Fruit fly (Drosophila melanogaster) whole organism, embryonic: ENCODE results near the gene Tbc1d22.

ENCODE experiments used
- Bdp1 ChIP-seq: fragments of 200-800 bp; sonication (Bioruptor generic); optimal IDR thresholded peaks from 3 replicates; lab custom pipeline; 2016; ENCODE audit warnings: missing biosample characterization, missing genetic modification characterization
- CG12236 ChIP-seq: fragments of 200-800 bp; sonication (Bioruptor generic); optimal IDR thresholded peaks from 2 replicates; lab custom pipeline; 2016; ENCODE audit warnings: missing biosample characterization, missing genetic modification characterization
- CG12391 ChIP-seq: fragments of 200-800 bp; sonication (Bioruptor generic); optimal IDR thresholded peaks from 3 replicates; lab custom pipeline; 2018; ENCODE audit warnings: missing biosample characterization, mild to moderate bottlenecking, missing genetic modification characterization, moderate library complexity
- CG12659 ChIP-seq: fragments of 200-800 bp; sonication (Bioruptor generic); optimal IDR thresholded peaks from 3 replicates; lab custom pipeline; 2017; ENCODE audit warnings: mild to moderate bottlenecking, missing biosample characterization, missing genetic modification reagents, missing genetic modification characterization
- CG1602 ChIP-seq: fragments of 200-800 bp; sonication (Bioruptor generic); optimal IDR thresholded peaks from 3 replicates; lab custom pipeline; 2016; ENCODE audit warnings: missing biosample characterization, missing genetic modification characterization
- CG16813 ChIP-seq: fragments of 200-800 bp; sonication (Bioruptor generic); IDR thresholded peaks from 3 replicates; pipeline ENCODE4 v1.3.6; 2022; ENCODE audit warnings: missing biosample characterization, missing genetic modification characterization; ENCODE audit not compliant: partially characterized antibody
- CG17186 ChIP-seq: fragments of 200-800 bp; sonication (Bioruptor generic); optimal IDR thresholded peaks from 3 replicates; lab custom pipeline; 2017; ENCODE audit warnings: missing biosample characterization, missing genetic modification reagents, missing genetic modification characterization
- CG17912 ChIP-seq: fragments of 200-800 bp; sonication (Bioruptor generic); optimal IDR thresholded peaks from 2 replicates; lab custom pipeline; 2018; ENCODE audit warnings: missing biosample characterization, mild to moderate bottlenecking, missing genetic modification characterization
- CG2678 ChIP-seq: fragments of 200-800 bp; sonication (Bioruptor generic); optimal IDR thresholded peaks from 3 replicates; lab custom pipeline; 2019; ENCODE audit warnings: missing biosample characterization, mild to moderate bottlenecking, missing genetic modification characterization, moderate library complexity
- CG30020 ChIP-seq: fragments of 200-800 bp; optimal IDR thresholded peaks from 2 replicates; lab custom pipeline; 2019; ENCODE audit warnings: missing biosample characterization, mild to moderate bottlenecking, missing genetic modification characterization, moderate library complexity
- CG31365 ChIP-seq: fragments of 200-800 bp; sonication (Bioruptor generic); optimal IDR thresholded peaks from 2 replicates; lab custom pipeline; 2018; ENCODE audit warnings: missing biosample characterization, mild to moderate bottlenecking, missing genetic modification characterization
- CG32532 ChIP-seq: fragments of 200-800 bp; sonication (Bioruptor generic); IDR thresholded peaks from 2 replicates; pipeline ENCODE4 v1.3.6; 2022; ENCODE audit warnings: missing biosample characterization, missing genetic modification characterization
- CG32767 ChIP-seq: fragments of 200-800 bp; sonication (Bioruptor generic); IDR thresholded peaks from 2 replicates; pipeline ENCODE4 v1.3.6; 2022; ENCODE audit warnings: missing biosample characterization, missing genetic modification characterization
- CG4707 ChIP-seq: fragments of 200-800 bp; sonication (Bioruptor generic); optimal IDR thresholded peaks from 2 replicates; lab custom pipeline; 2018; ENCODE audit warnings: missing biosample characterization, mild to moderate bottlenecking, missing genetic modification characterization, moderate library complexity
- CG4730 ChIP-seq: fragments of 200-800 bp; sonication (Bioruptor generic); IDR thresholded peaks from 2 replicates; pipeline ENCODE4 v1.3.6; 2022; ENCODE audit warnings: missing biosample characterization, missing genetic modification characterization
- CG6272 ChIP-seq: fragments of 200-800 bp; sonication (Bioruptor generic); IDR thresholded peaks from 2 replicates; pipeline ENCODE4 v1.3.6; 2022; ENCODE audit warnings: missing biosample characterization, missing genetic modification characterization
- CG6654 ChIP-seq: fragments of 200-800 bp; sonication (Bioruptor generic); optimal IDR thresholded peaks from 2 replicates; lab custom pipeline; 2017; ENCODE audit warnings: missing biosample characterization, mild to moderate bottlenecking, missing genetic modification characterization
- CG6791 ChIP-seq: fragments of 200-800 bp; sonication (Bioruptor generic); IDR thresholded peaks from 3 replicates; pipeline ENCODE4 v1.3.6; 2022; ENCODE audit warnings: missing biosample characterization, missing genetic modification characterization; ENCODE audit not compliant: partially characterized antibody
- CG8924 ChIP-seq: fragments of 200-800 bp; optimal IDR thresholded peaks from 3 replicates; lab custom pipeline; 2019; ENCODE audit warnings: missing biosample characterization, mild to moderate bottlenecking, missing genetic modification characterization, moderate library complexity
- CG9437 ChIP-seq: fragments of 200-800 bp; sonication (Bioruptor generic); optimal IDR thresholded peaks from 2 replicates; lab custom pipeline; 2018; ENCODE audit warnings: missing biosample characterization, mild to moderate bottlenecking, missing genetic modification characterization
- CHES-1-like ChIP-seq: fragments of 200-800 bp; sonication (Bioruptor generic); optimal IDR thresholded peaks from 2 replicates; lab custom pipeline; 2016; ENCODE audit warnings: missing biosample characterization, missing genetic modification characterization
- CoRest ChIP-seq: fragments of 200-800 bp; sonication (Bioruptor generic); optimal IDR thresholded peaks from 3 replicates; lab custom pipeline; 2018; ENCODE audit warnings: missing biosample characterization, mild to moderate bottlenecking, missing genetic modification characterization, moderate library complexity
- E2f2 ChIP-seq: fragments of 200-800 bp; sonication (Bioruptor generic); IDR thresholded peaks from 2 replicates; pipeline ENCODE4 v1.3.6; 2022; ENCODE audit warnings: missing biosample characterization, missing genetic modification characterization
- Ets65A ChIP-seq: fragments of 200-800 bp; sonication (Bioruptor generic); peaks from one replicate; lab custom pipeline; 2016; ENCODE audit warnings: missing biosample characterization, missing genetic modification characterization
- HLHmδ ChIP-seq: fragments of 200-800 bp; sonication (Bioruptor generic); optimal IDR thresholded peaks from 2 replicates; lab custom pipeline; 2018; ENCODE audit warnings: missing biosample characterization, mild to moderate bottlenecking, missing genetic modification characterization, moderate library complexity
- Hmx ChIP-seq: fragments of 200-800 bp; sonication (Bioruptor generic); optimal IDR thresholded peaks from 2 replicates; lab custom pipeline; 2016; ENCODE audit warnings: missing biosample characterization, missing genetic modification characterization
- Lim3 ChIP-seq: fragments of 200-800 bp; sonication (Bioruptor generic); IDR thresholded peaks from 2 replicates; pipeline ENCODE4 v1.3.6; 2022; ENCODE audit warnings: missing biosample characterization, missing genetic modification characterization
- Pdp1 ChIP-seq, 2 experiments: fragments of 200-800 bp; sonication (Bioruptor generic); optimal IDR thresholded peaks; 3 replicates each; lab custom pipeline; 2016; ENCODE audit warnings: missing biosample characterization in 2 of 2, missing genetic modification characterization in 2 of 2, mild to moderate bottlenecking in 1 of 2, moderate library complexity in 1 of 2
- Sry-δ ChIP-seq: fragments of 200-800 bp; sonication (Bioruptor generic); optimal IDR thresholded peaks from 2 replicates; lab custom pipeline; 2016; ENCODE audit warnings: missing biosample characterization, missing genetic modification characterization
- Vsx1 ChIP-seq: fragments of 200-800 bp; sonication (Bioruptor generic); optimal IDR thresholded peaks from 2 replicates; lab custom pipeline; 2017; ENCODE audit warnings: missing biosample characterization, mild to moderate bottlenecking, missing genetic modification characterization, missing genetic modification reagents
- bab2 ChIP-seq: fragments of 200-800 bp; sonication (Bioruptor generic); optimal IDR thresholded peaks from 2 replicates; lab custom pipeline; 2016; ENCODE audit warnings: missing biosample characterization, missing genetic modification characterization
- bsh ChIP-seq, 2 experiments: fragments of 200-800 bp; sonication (Bioruptor generic); optimal IDR thresholded peaks; 2 replicates each; lab custom pipeline; 2017 to 2018; ENCODE audit warnings: mild to moderate bottlenecking in 2 of 2, missing biosample characterization in 2 of 2, missing genetic modification characterization in 2 of 2, moderate library complexity in 1 of 2
- cas ChIP-seq: fragments of 200-800 bp; sonication (Bioruptor generic); IDR thresholded peaks from 2 replicates; pipeline ENCODE4 v1.3.6; 2022; ENCODE audit warnings: missing biosample characterization, missing genetic modification characterization
- chinmo ChIP-seq: fragments of 200-800 bp; sonication (Bioruptor generic); IDR thresholded peaks from 4 replicates; pipeline ENCODE4 v1.3.6; 2022; ENCODE audit warnings: missing biosample characterization, missing genetic modification characterization; ENCODE audit not compliant: partially characterized antibody
- corto ChIP-seq: fragments of 200-800 bp; sonication (Bioruptor generic); optimal IDR thresholded peaks from 2 replicates; lab custom pipeline; 2016; ENCODE audit warnings: missing biosample characterization, mild to moderate bottlenecking, missing genetic modification characterization, moderate library complexity
- ems ChIP-seq: fragments of 200-800 bp; sonication (Bioruptor generic); optimal IDR thresholded peaks from 3 replicates; lab custom pipeline; 2016; ENCODE audit warnings: missing biosample characterization, missing genetic modification characterization
- fd64A ChIP-seq: fragments of 200-800 bp; sonication (Bioruptor generic); optimal IDR thresholded peaks from 3 replicates; lab custom pipeline; 2018; ENCODE audit warnings: missing biosample characterization, mild to moderate bottlenecking, missing genetic modification characterization
- gro ChIP-seq: fragments of 200-800 bp; sonication (Bioruptor generic); optimal IDR thresholded peaks from 2 replicates; lab custom pipeline; 2016; ENCODE audit warnings: missing biosample characterization, missing genetic modification characterization
- hkb ChIP-seq, 2 experiments: fragments of 200-800 bp in 1 of 2; fragments of >200 bp in 1 of 2; sonication (Bioruptor generic) in 1 of 2; IDR thresholded peaks in 1 of 2; optimal IDR thresholded peaks in 1 of 2; 2 replicates each; pipeline versions ENCODE4 v1.3.6 to Lab custom; 2017 to 2022; ENCODE audit warnings: missing biosample characterization in 1 of 2, missing genetic modification characterization in 1 of 2
- hth ChIP-seq: fragments of >200 bp; optimal IDR thresholded peaks from 2 replicates; lab custom pipeline; 2017; ENCODE audit warnings: inconsistent platforms
- ind ChIP-seq: fragments of 200-800 bp; sonication (Bioruptor generic); optimal IDR thresholded peaks from 3 replicates; lab custom pipeline; 2016; ENCODE audit warnings: missing biosample characterization, missing genetic modification characterization
- lmd ChIP-seq: fragments of 200-800 bp; sonication (Bioruptor generic); IDR thresholded peaks from 2 replicates; pipeline ENCODE4 v1.3.6; 2022; ENCODE audit warnings: missing biosample characterization, missing genetic modification characterization
- pum ChIP-seq: fragments of 200-800 bp; sonication (Bioruptor generic); optimal IDR thresholded peaks from 2 replicates; lab custom pipeline; 2016; ENCODE audit warnings: missing biosample characterization, missing genetic modification characterization
- rib ChIP-seq: fragments of 200-800 bp; sonication (Bioruptor generic); IDR thresholded peaks from 2 replicates; pipeline ENCODE4 v1.3.6; 2022; ENCODE audit warnings: missing biosample characterization, missing genetic modification characterization
- shn ChIP-seq: fragments of 200-800 bp; sonication (Bioruptor generic); optimal IDR thresholded peaks from 3 replicates; lab custom pipeline; 2016; ENCODE audit warnings: missing biosample characterization, missing genetic modification characterization
- sisA ChIP-seq: fragments of 200-800 bp; sonication (Bioruptor generic); IDR thresholded peaks from 2 replicates; pipeline ENCODE4 v1.3.6; 2022; ENCODE audit warnings: missing biosample characterization, missing genetic modification characterization
- tup ChIP-seq: fragments of 200-800 bp; sonication (Bioruptor generic); optimal IDR thresholded peaks from 2 replicates; lab custom pipeline; 2016; ENCODE audit warnings: missing biosample characterization, mild to moderate bottlenecking, missing genetic modification characterization, moderate library complexity
- usp ChIP-seq: fragments of >200 bp; optimal IDR thresholded peaks from 2 replicates; lab custom pipeline; 2017; ENCODE audit warnings: missing biosample characterization, missing genetic modification characterization
- zen ChIP-seq: fragments of 200-800 bp; sonication (Bioruptor generic); optimal IDR thresholded peaks from 3 replicates; lab custom pipeline; 2018; ENCODE audit warnings: missing biosample characterization, mild to moderate bottlenecking, missing genetic modification characterization, moderate library complexity

The Tbc1d22 gene

DNA sequence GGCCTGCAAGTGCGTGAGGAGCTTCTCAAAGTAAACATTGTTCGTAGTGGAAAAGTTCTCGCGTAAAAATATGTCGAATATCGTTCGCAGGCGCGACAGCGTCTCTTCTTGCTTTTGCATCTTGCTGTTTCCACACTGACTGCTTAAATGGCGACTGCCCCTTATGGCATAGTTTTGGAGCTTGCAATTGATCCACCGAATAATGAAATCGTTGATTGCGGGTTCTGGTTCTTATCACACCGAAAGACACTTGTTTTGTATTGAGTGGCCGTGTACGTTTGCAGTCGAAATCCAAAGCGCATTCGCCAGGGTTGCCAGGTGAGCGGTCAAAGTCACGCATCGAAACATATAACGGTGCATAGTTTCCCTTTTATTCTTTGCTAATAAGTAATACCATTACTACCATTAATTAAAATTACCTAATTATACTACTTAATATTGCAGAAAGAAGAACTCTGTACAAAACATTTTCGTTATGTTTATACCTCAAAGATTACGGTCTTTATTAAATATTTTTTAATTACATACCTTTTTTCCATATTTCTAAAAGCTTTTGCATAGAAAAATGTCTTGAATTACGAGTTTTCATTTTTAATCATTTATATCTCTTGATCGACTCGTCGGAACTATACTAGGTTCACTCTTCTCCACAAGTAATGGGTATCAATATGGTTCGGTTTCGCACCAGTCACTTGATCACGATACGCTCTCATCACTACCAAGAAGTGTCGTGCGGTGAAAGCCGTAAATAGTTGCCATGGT is at the start of gene Tbc1d22, which contains the start of gene CG7044:
TSS of gene Tbc1d22 (plus strand) at position 747 of the 762 bp plus-strand sequence.
TSS of gene CG7044 (minus strand) at position 266 of the 762 bp plus-strand sequence.
- TF ChIP-seq Lim3 (GFP tag; lab: Robert Waterston, UW): no peak
- no peak for TF ChIP-seq CG17186
- TF ChIP-seq CG4730 (GFP tag; lab: Robert Waterston, UW): no peak
- no peak for TF ChIP-seq hkb (optimal IDR thresholded peaks at IDR 0.05; lab: Kevin White, UChicago)
- no peak for TF ChIP-seq hkb (GFP tag; IDR thresholded peaks at IDR 0.05; lab: Robert Waterston, UW)
- peak; percentile 54; the same call in 1 of the 2 replicates for TF ChIP-seq sisA (GFP tag; lab: Robert Waterston, UW)
- peak; percentile 55 for TF ChIP-seq shn (GFP tag; lab: Kevin White, UChicago)
- TF ChIP-seq pum (GFP tag; lab: Kevin White, UChicago): peak; percentile 49
- no peak for TF ChIP-seq Bdp1 (GFP tag; lab: Kevin White, UChicago)
- peak; percentile 48 for TF ChIP-seq ind (GFP tag; lab: Kevin White, UChicago)
- TF ChIP-seq CG6791 (GFP tag; lab: Robert Waterston, UW): 0 out of 3 replicates have a peak, but pooled peaks have one; percentile 10
- TF ChIP-seq lmd: peak; percentile 56
- TF ChIP-seq CG12236 (GFP tag; lab: Kevin White, UChicago): no peak
- TF ChIP-seq CG2678: no peak
- TF ChIP-seq hth (lab: Kevin White, UChicago): no peak
- TF ChIP-seq CG17912: no peak
- no peak for TF ChIP-seq Vsx1 (GFP tag; lab: Kevin White, UChicago)
- no peak for TF ChIP-seq ems
- peak; percentile 27; the same call in 1 of the 2 replicates for TF ChIP-seq E2f2 (GFP tag; lab: Robert Waterston, UW)
- peak; percentile 40; the same call in 2 of the 3 replicates for TF ChIP-seq CG16813 (GFP tag; lab: Robert Waterston, UW)
- TF ChIP-seq CG6654 (GFP tag; lab: Kevin White, UChicago): no peak
- TF ChIP-seq CG4707 (GFP tag; lab: Kevin White, UChicago): no peak
- peak; percentile 26 for TF ChIP-seq bab2 (GFP tag; lab: Kevin White, UChicago)
- peak; percentile 38 for TF ChIP-seq CG32532 (GFP tag; lab: Robert Waterston, UW)
- TF ChIP-seq zen (tag; lab: Kevin White, UChicago): peak; percentile 24
- TF ChIP-seq gro (GFP tag; lab: Kevin White, UChicago): no peak
- peak; percentile 60 for TF ChIP-seq Ets65A
- no peak for TF ChIP-seq fd64A
- peak; percentile 53 for TF ChIP-seq CG8924 (tag; lab: Kevin White, UChicago)
- TF ChIP-seq Sry-δ (GFP tag; lab: Kevin White, UChicago): peak; percentile 59
- peak; percentile 82 for TF ChIP-seq CoRest (tag; lab: Kevin White, UChicago)
- TF ChIP-seq cas (GFP tag; lab: Robert Waterston, UW): no peak
- TF ChIP-seq CG12659: peak; percentile 75
- no peak for TF ChIP-seq usp (GFP tag; lab: Kevin White, UChicago)
- peak; percentile 41 for TF ChIP-seq CG30020 (tag; lab: Kevin White, UChicago)
- TF ChIP-seq corto (GFP tag; lab: Kevin White, UChicago): no peak
- peak in 1 of 2 experiments; percentile 15 for TF ChIP-seq bsh (GFP tag; optimal IDR thresholded peaks at IDR 0.05; lab: Kevin White, UChicago)
- TF ChIP-seq Hmx: no peak
- TF ChIP-seq CG6272 (GFP tag; lab: Robert Waterston, UW): peak; percentile 22; the same call in 1 of the 2 replicates
- no peak for TF ChIP-seq CG31365
- TF ChIP-seq CG12391 (tag; lab: Kevin White, UChicago): peak; percentile 69
- no peak for TF ChIP-seq HLHmδ (GFP tag; lab: Kevin White, UChicago)
- TF ChIP-seq CG9437 (GFP tag; lab: Kevin White, UChicago): peak; percentile 51
- peak; percentile 3 for TF ChIP-seq CHES-1-like (GFP tag; lab: Kevin White, UChicago)
- TF ChIP-seq CG1602 (GFP tag; lab: Kevin White, UChicago): peak; percentile 58
- peak; percentile 13 to 33 for TF ChIP-seq Pdp1 (GFP tag; optimal IDR thresholded peaks at IDR 0.05; lab: Kevin White, UChicago)
- TF ChIP-seq CG32767 (GFP tag; lab: Robert Waterston, UW): no peak
- no peak for TF ChIP-seq tup (GFP tag; lab: Kevin White, UChicago)
- TF ChIP-seq rib (GFP tag; lab: Robert Waterston, UW): no peak
- TF ChIP-seq chinmo (GFP tag; lab: Robert Waterston, UW): 0 out of 4 replicates have a peak, but pooled peaks have one; percentile 35
